Fruit fly (Drosophila melanogaster) whole organism, embryonic: ENCODE results near the gene Wdr33.
A peak's percentile ranks its signal among the peaks of the same experiment; 100 is the strongest.

ENCODE experiments used
- Awh ChIP-seq: fragments of 200-800 bp; sonication (Bioruptor generic); IDR thresholded peaks from 2 replicates; pipeline ENCODE4, ENCODE4 v1.3.6; 2022; ENCODE audit warnings: missing biosample characterization, missing genetic modification characterization
- CG10209 ChIP-seq: fragments of 200-800 bp; sonication (Bioruptor generic); optimal IDR thresholded peaks from 3 replicates; lab custom pipeline; 2017; ENCODE audit warnings: missing biosample characterization, mild to moderate bottlenecking, missing genetic modification characterization, missing genetic modification reagents
- CG10462 ChIP-seq: fragments of 200-800 bp; sonication (Bioruptor generic); optimal IDR thresholded peaks from 2 replicates; lab custom pipeline; 2016; ENCODE audit warnings: missing biosample characterization, missing genetic modification characterization
- CG11247 ChIP-seq: fragments of 200-800 bp; sonication (Bioruptor generic); IDR thresholded peaks from 2 replicates; pipeline ENCODE4 v1.3.6; 2022; ENCODE audit warnings: missing biosample characterization, missing genetic modification characterization
- CG12391 ChIP-seq: fragments of 200-800 bp; sonication (Bioruptor generic); optimal IDR thresholded peaks from 3 replicates; lab custom pipeline; 2018; ENCODE audit warnings: missing biosample characterization, mild to moderate bottlenecking, missing genetic modification characterization, moderate library complexity
- CG13624 ChIP-seq: fragments of 200-800 bp; sonication (Bioruptor generic); optimal IDR thresholded peaks from 2 replicates; lab custom pipeline; 2016; ENCODE audit warnings: missing biosample characterization, missing genetic modification characterization
- CG15269 ChIP-seq: fragments of 200-800 bp; sonication (Bioruptor generic); optimal IDR thresholded peaks from 2 replicates; lab custom pipeline; 2018; ENCODE audit warnings: missing biosample characterization, mild to moderate bottlenecking, missing genetic modification characterization, moderate library complexity
- CG15601 ChIP-seq: fragments of 200-800 bp; sonication (Bioruptor generic); optimal IDR thresholded peaks from 3 replicates; lab custom pipeline; 2019; ENCODE audit warnings: missing biosample characterization, mild to moderate bottlenecking, missing genetic modification characterization, moderate library complexity
- CG18619 ChIP-seq: fragments of 200-800 bp; sonication (Bioruptor generic); optimal IDR thresholded peaks from 3 replicates; lab custom pipeline; 2017; ENCODE audit warnings: missing biosample characterization, mild to moderate bottlenecking, missing genetic modification characterization
- CG2129 ChIP-seq: fragments of 200-800 bp; sonication (Bioruptor generic); IDR thresholded peaks from 2 replicates; pipeline ENCODE4 v1.3.6; 2022; ENCODE audit warnings: missing biosample characterization, missing genetic modification characterization; ENCODE audit not compliant: partially characterized antibody
- CG3163 ChIP-seq: fragments of 200-800 bp; sonication (Bioruptor generic); optimal IDR thresholded peaks from 3 replicates; lab custom pipeline; 2016; ENCODE audit warnings: missing biosample characterization, missing genetic modification characterization
- CG32767 ChIP-seq: fragments of 200-800 bp; sonication (Bioruptor generic); IDR thresholded peaks from 2 replicates; pipeline ENCODE4 v1.3.6; 2022; ENCODE audit warnings: missing biosample characterization, missing genetic modification characterization
- CG3407 ChIP-seq: fragments of 200-800 bp; sonication (Bioruptor generic); optimal IDR thresholded peaks from 2 replicates; lab custom pipeline; 2018; ENCODE audit warnings: missing biosample characterization, mild to moderate bottlenecking, missing genetic modification characterization
- CG34224 ChIP-seq: fragments of 200-800 bp; sonication (Bioruptor generic); IDR thresholded peaks from 3 replicates; pipeline ENCODE4 v1.3.6; 2022; ENCODE audit warnings: missing biosample characterization, missing genetic modification characterization; ENCODE audit not compliant: partially characterized antibody
- CG43689 ChIP-seq: fragments of 200-800 bp; sonication (Bioruptor generic); IDR thresholded peaks from 2 replicates; pipeline ENCODE4 v1.3.6; 2022; ENCODE audit warnings: missing biosample characterization, missing genetic modification characterization
- CG4820 ChIP-seq: fragments of 200-800 bp; sonication (Bioruptor generic); optimal IDR thresholded peaks from 3 replicates; lab custom pipeline; 2016; ENCODE audit warnings: missing biosample characterization, missing genetic modification characterization
- CG5180 ChIP-seq: fragments of 200-800 bp; sonication (Bioruptor generic); optimal IDR thresholded peaks from 3 replicates; lab custom pipeline; 2017; ENCODE audit warnings: missing biosample characterization, missing genetic modification characterization, mild to moderate bottlenecking, moderate library complexity, missing genetic modification reagents
- CG6765 ChIP-seq: fragments of 200-800 bp; sonication (Bioruptor generic); optimal IDR thresholded peaks from 3 replicates; lab custom pipeline; 2017; ENCODE audit warnings: missing biosample characterization, mild to moderate bottlenecking, missing genetic modification characterization
- CG8478 ChIP-seq: fragments of >200 bp; optimal IDR thresholded peaks from 2 replicates; lab custom pipeline; 2018
- CG9876 ChIP-seq: fragments of 200-800 bp; sonication (Bioruptor generic); optimal IDR thresholded peaks from 2 replicates; lab custom pipeline; 2016; ENCODE audit warnings: missing biosample characterization, missing genetic modification characterization
- CTCF ChIP-seq: fragments of 200-800 bp; sonication (Bioruptor generic); optimal IDR thresholded peaks from 2 replicates; lab custom pipeline; 2017; ENCODE audit warnings: missing biosample characterization, mild to moderate bottlenecking, missing genetic modification characterization, moderate library complexity
- Dek ChIP-seq: fragments of 200-800 bp; sonication (Bioruptor generic); optimal IDR thresholded peaks from 3 replicates; lab custom pipeline; 2019; ENCODE audit warnings: missing biosample characterization, mild to moderate bottlenecking, missing genetic modification characterization, moderate library complexity
- Doc2 ChIP-seq: fragments of 200-800 bp; sonication (Bioruptor generic); IDR thresholded peaks from 2 replicates; pipeline ENCODE4 v1.3.6; 2022; ENCODE audit warnings: missing biosample characterization, missing genetic modification characterization
- Ets65A ChIP-seq: fragments of 200-800 bp; sonication (Bioruptor generic); peaks from one replicate; lab custom pipeline; 2016; ENCODE audit warnings: missing biosample characterization, missing genetic modification characterization
- Hmr ChIP-seq: fragments of 200-800 bp; sonication (Bioruptor generic); optimal IDR thresholded peaks from 3 replicates; lab custom pipeline; 2017; ENCODE audit warnings: mild to moderate bottlenecking, missing biosample characterization, missing genetic modification reagents, missing genetic modification characterization
- Hr3 ChIP-seq: fragments of 200-800 bp; sonication (Bioruptor generic); optimal IDR thresholded peaks from 3 replicates; lab custom pipeline; 2016; ENCODE audit warnings: missing biosample characterization, missing genetic modification characterization
- NK7.1 ChIP-seq: fragments of 200-800 bp; sonication (Bioruptor generic); optimal IDR thresholded peaks from 3 replicates; lab custom pipeline; 2016; ENCODE audit warnings: missing biosample characterization, missing genetic modification characterization
- Nf-YC ChIP-seq: fragments of 200-800 bp; optimal IDR thresholded peaks from 3 replicates; lab custom pipeline; 2019; ENCODE audit warnings: missing biosample characterization, mild to moderate bottlenecking, missing genetic modification characterization, moderate library complexity
- Oli ChIP-seq: fragments of 200-800 bp; sonication (Bioruptor generic); optimal IDR thresholded peaks from 2 replicates; lab custom pipeline; 2018; ENCODE audit warnings: missing biosample characterization, mild to moderate bottlenecking, missing genetic modification characterization, moderate library complexity
- Six4 ChIP-seq: fragments of 200-800 bp; sonication (Bioruptor generic); optimal IDR thresholded peaks from 2 replicates; lab custom pipeline; 2016; ENCODE audit warnings: missing biosample characterization, missing genetic modification characterization
- br ChIP-seq: fragments of >200 bp; optimal IDR thresholded peaks from 2 replicates; lab custom pipeline; 2017
- crol ChIP-seq: fragments of 200-800 bp; sonication (Bioruptor generic); IDR thresholded peaks from 2 replicates; pipeline ENCODE4 v1.3.6; 2022; ENCODE audit warnings: missing biosample characterization, missing genetic modification characterization
- dysf ChIP-seq: fragments of 200-800 bp; sonication (Bioruptor generic); IDR thresholded peaks from 3 replicates; pipeline ENCODE4 v1.3.6; 2022; ENCODE audit warnings: missing biosample characterization, missing genetic modification characterization
- eyg ChIP-seq: fragments of 200-800 bp; sonication (Bioruptor generic); optimal IDR thresholded peaks from 3 replicates; lab custom pipeline; 2016; ENCODE audit warnings: missing biosample characterization, missing genetic modification characterization
- fd96Cb ChIP-seq: fragments of 200-800 bp; sonication (Bioruptor generic); optimal IDR thresholded peaks from 2 replicates; lab custom pipeline; 2018; ENCODE audit warnings: missing biosample characterization, mild to moderate bottlenecking, missing genetic modification characterization, moderate library complexity
- gsb-n ChIP-seq: fragments of 200-800 bp; sonication (Bioruptor generic); optimal IDR thresholded peaks from 3 replicates; lab custom pipeline; 2018; ENCODE audit warnings: missing biosample characterization, mild to moderate bottlenecking, missing genetic modification characterization
- gt ChIP-seq: fragments of 200-800 bp; sonication (Bioruptor generic); IDR thresholded peaks from 2 replicates; pipeline ENCODE4 v1.3.6; 2022; ENCODE audit warnings: missing biosample characterization, missing genetic modification characterization
- hb ChIP-seq: fragments of 200-800 bp; sonication (Bioruptor generic); IDR thresholded peaks from 3 replicates; pipeline ENCODE4 v1.3.6; 2022; ENCODE audit warnings: missing biosample characterization, missing genetic modification characterization; ENCODE audit not compliant: partially characterized antibody
- insv ChIP-seq, 2 experiments: fragments of 200-800 bp; sonication (Bioruptor generic); optimal IDR thresholded peaks; 3 replicates each; lab custom pipeline; 2016 to 2018; ENCODE audit warnings: missing biosample characterization in 2 of 2, missing genetic modification characterization in 2 of 2
- jigr1 ChIP-seq: fragments of 200-800 bp; sonication (Bioruptor generic); IDR thresholded peaks from 3 replicates; pipeline ENCODE4 v1.3.6; 2022; ENCODE audit warnings: missing biosample characterization, missing genetic modification characterization
- kay ChIP-seq: fragments of 200-800 bp; sonication (Bioruptor generic); optimal IDR thresholded peaks from 2 replicates; lab custom pipeline; 2016; ENCODE audit warnings: missing biosample characterization, missing genetic modification characterization
- lbe ChIP-seq: fragments of 200-800 bp; sonication (Bioruptor generic); optimal IDR thresholded peaks from 2 replicates; lab custom pipeline; 2016; ENCODE audit warnings: missing biosample characterization, mild to moderate bottlenecking, missing genetic modification characterization
- lola ChIP-seq, 3 experiments: fragments of >200 bp in 2 of 3; fragments of 200-800 bp in 1 of 3; sonication (Bioruptor generic) in 1 of 3; optimal IDR thresholded peaks; 2 replicates each; lab custom pipeline; 2017 to 2019; ENCODE audit warnings: missing biosample characterization in 3 of 3, missing genetic modification characterization in 3 of 3, mild to moderate bottlenecking in 1 of 3, moderate library complexity in 1 of 3
- nau ChIP-seq: fragments of 200-800 bp; sonication (Bioruptor generic); optimal IDR thresholded peaks from 3 replicates; lab custom pipeline; 2017; ENCODE audit warnings: missing biosample characterization, mild to moderate bottlenecking, missing genetic modification characterization, missing genetic modification reagents
- odd ChIP-seq: fragments of 200-800 bp; sonication (Bioruptor generic); optimal IDR thresholded peaks from 2 replicates; lab custom pipeline; 2017; ENCODE audit warnings: missing biosample characterization, mild to moderate bottlenecking, missing genetic modification characterization
- pnt ChIP-seq: fragments of 200-800 bp; sonication (Bioruptor generic); optimal IDR thresholded peaks from 3 replicates; lab custom pipeline; 2016; ENCODE audit warnings: missing biosample characterization, missing genetic modification characterization
- prd ChIP-seq, 3 experiments: fragments of >200 bp in 2 of 3; fragments of 200-800 bp in 1 of 3; sonication (Bioruptor generic) in 1 of 3; optimal IDR thresholded peaks in 2 of 3; IDR thresholded peaks in 1 of 3; 2 replicates in 2 of 3; 3 replicates in 1 of 3; pipeline versions ENCODE4 v1.3.6 to Lab custom; 2017 to 2022; ENCODE audit warnings: missing biosample characterization in 1 of 3, missing genetic modification characterization in 1 of 3
- row ChIP-seq: fragments of 200-800 bp; sonication (Bioruptor generic); IDR thresholded peaks from 3 replicates; pipeline ENCODE4 v1.3.6; 2022; ENCODE audit warnings: missing biosample characterization, missing genetic modification characterization
- run ChIP-seq: fragments of 200-800 bp; sonication (Bioruptor generic); optimal IDR thresholded peaks from 3 replicates; lab custom pipeline; 2018; ENCODE audit warnings: missing biosample characterization, mild to moderate bottlenecking, missing genetic modification characterization
- stc ChIP-seq: fragments of 200-800 bp; sonication (Bioruptor generic); IDR thresholded peaks from 2 replicates; pipeline ENCODE4 v1.3.6; 2022; ENCODE audit warnings: missing biosample characterization, missing genetic modification characterization
- unc-4 ChIP-seq: fragments of 200-800 bp; sonication (Bioruptor generic); IDR thresholded peaks from 2 replicates; pipeline ENCODE4 v1.3.6; 2022; ENCODE audit warnings: missing biosample characterization, missing genetic modification characterization; ENCODE audit not compliant: partially characterized antibody

Wdr33 gene

DNA sequence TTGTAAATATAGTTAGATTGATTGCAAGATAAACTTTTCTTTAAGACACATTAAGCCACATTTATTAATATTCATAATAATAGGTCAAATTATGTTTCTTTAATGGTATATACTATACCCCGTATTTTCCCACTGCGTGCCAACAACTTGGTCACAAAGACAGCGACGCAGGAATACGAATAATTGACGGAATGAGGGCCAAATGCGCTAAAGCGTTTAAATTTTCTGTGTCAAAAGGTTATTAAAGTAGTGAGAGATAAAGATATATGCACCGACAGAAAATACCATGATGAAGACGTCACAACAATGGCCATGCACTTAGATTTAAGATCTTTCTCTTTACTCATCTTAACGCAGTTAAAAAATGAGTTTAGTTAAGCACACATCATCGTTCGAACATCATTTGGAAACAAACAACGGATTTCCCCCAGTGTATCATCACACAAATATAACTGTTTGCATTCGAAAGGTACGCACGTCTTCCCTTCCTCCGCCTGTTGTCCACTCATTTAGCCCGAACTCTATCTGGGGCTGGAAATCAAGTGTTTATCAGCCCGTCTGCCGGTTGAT, 40.0 kb upstream of the Wdr33 start (continued):
- TF ChIP-seq Dek (peak; percentile 40), eyg (GFP tag; lab: Kevin White, UChicago) (no peak), CG9876 (GFP tag; lab: Kevin White, UChicago) (peak; percentile 44), CG8478 (lab: Kevin White, UChicago) (no peak), CG4820 (GFP tag; lab: Kevin White, UChicago) (peak; percentile 65), Ets65A (peak; percentile 97), crol (GFP tag; lab: Robert Waterston, UW) (peak; percentile 82), Hr3 (peak; percentile 68), dysf (GFP tag; lab: Robert Waterston, UW) (peak; percentile 70), CTCF (GFP tag; lab: Kevin White, UChicago) (peak; percentile 4), Doc2 (no peak), fd96Cb (tag; lab: Kevin White, UChicago) (peak; percentile 70), CG10462 (GFP tag; lab: Kevin White, UChicago) (peak; percentile 20), gsb-n (peak; percentile 42), CG15601 (tag; lab: Kevin White, UChicago) (peak; percentile 17), CG6765 (GFP tag; lab: Kevin White, UChicago) (no peak), NK7.1 (GFP tag; lab: Kevin White, UChicago) (no peak), stc (GFP tag; lab: Robert Waterston, UW) (peak; percentile 48; the same call in 1 of the 2 replicates), Nf-YC (tag; lab: Kevin White, UChicago) (peak; percentile 31), CG5180 (GFP tag; lab: Kevin White, UChicago) (peak; percentile 62), CG3407 (peak; percentile 38), Oli (tag; lab: Kevin White, UChicago) (peak; percentile 82), CG13624 (peak; percentile 55), lola (GFP tag; optimal IDR thresholded peaks at IDR 0.05; lab: Kevin White, UChicago) (peak in 1 of 3 experiments; percentile 67), lbe (GFP tag; lab: Kevin White, UChicago) (no peak), CG11247 (peak; percentile 54), CG2129 (no peak), pnt (GFP tag; lab: Kevin White, UChicago) (peak; percentile 38), hb (GFP tag; lab: Robert Waterston, UW) (no peak), CG3163 (GFP tag; lab: Kevin White, UChicago) (peak; percentile 52), CG32767 (GFP tag; lab: Robert Waterston, UW) (no peak), CG12391 (tag; lab: Kevin White, UChicago) (peak; percentile 73), jigr1 (GFP tag; lab: Robert Waterston, UW) (peak; percentile 65; the same call in 1 of the 3 replicates), row (GFP tag; lab: Robert Waterston, UW) (peak; percentile 71), gt (GFP tag; lab: Robert Waterston, UW) (no peak), odd (GFP tag; lab: Kevin White, UChicago) (peak; percentile 51), kay (GFP tag; lab: Kevin White, UChicago) (peak; percentile 10), nau (GFP tag; lab: Kevin White, UChicago) (no peak), CG34224 (GFP tag; lab: Robert Waterston, UW) (no peak), unc-4 (GFP tag; lab: Robert Waterston, UW) (no peak), prd (optimal IDR thresholded peaks at IDR 0.05; lab: Kevin White, UChicago) (no peak), prd (GFP tag; IDR thresholded peaks at IDR 0.05; lab: Robert Waterston, UW) (peak; percentile 71), CG43689 (no peak; the same call in 1 of the 2 replicates), CG10209 (GFP tag; lab: Kevin White, UChicago) (peak; percentile 63), br (lab: Kevin White, UChicago) (no peak), Awh (GFP tag; lab: Robert Waterston, UW) (peak; percentile 64; the same call in 1 of the 2 replicates), CG18619 (peak; percentile 66), Hmr (GFP tag; lab: Kevin White, UChicago) (peak; percentile 59), run (tag; lab: Kevin White, UChicago) (no peak), Six4 (GFP tag; lab: Kevin White, UChicago) (peak; percentile 38), CG15269 (peak; percentile 58), insv (GFP tag; optimal IDR thresholded peaks at IDR 0.05; lab: Kevin White, UChicago) (no peak)
